Worm (Caenorhabditis elegans) whole organism, young adult: ENCODE measurements around the gene tag-77.

ENCODE experiments used
- akir-1 ChIP-seq: fragments of 200-800 bp; sonication (Bioruptor generic); optimal IDR thresholded peaks from 2 replicates; lab custom pipeline; 2018; ENCODE audit warnings: mild to moderate bottlenecking, missing genetic modification characterization, moderate library complexity, missing compliant biosample characterization
- xnd-1 ChIP-seq: sonication (generic microtip); optimal IDR thresholded peaks from 2 replicates; lab custom pipeline; 2016; ENCODE audit warnings: missing genotype, missing genetic modification reagents, missing genetic modification characterization, missing compliant biosample characterization

DNA sequence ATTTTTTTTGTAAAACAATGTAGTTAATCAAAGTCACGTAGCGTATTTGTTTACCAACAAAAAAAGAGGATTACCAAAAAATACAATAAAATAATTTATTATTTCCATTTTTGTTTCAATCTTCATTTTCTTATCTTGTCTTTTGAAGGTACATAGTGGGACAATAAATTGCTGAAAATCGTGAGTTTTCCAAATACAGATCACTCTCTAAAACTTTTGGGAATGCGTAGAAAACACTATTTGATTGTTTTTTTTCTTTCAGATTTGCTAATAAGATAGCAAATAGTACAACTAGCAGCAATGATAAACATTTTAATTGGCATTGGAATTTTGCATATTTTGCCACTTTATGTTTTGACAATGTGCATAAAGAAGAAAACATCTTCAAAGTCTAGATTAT is 9.0 kb downstream of the tag-77 start, which contains the start of gene C28C12.1:
- TF ChIP-seq xnd-1 (no peak), akir-1 (GFP tag; lab: Kevin White, UChicago) (no peak)
